Fruit fly (Drosophila melanogaster): ENCODE results near the gene brwl.

The brwl gene

DNA sequence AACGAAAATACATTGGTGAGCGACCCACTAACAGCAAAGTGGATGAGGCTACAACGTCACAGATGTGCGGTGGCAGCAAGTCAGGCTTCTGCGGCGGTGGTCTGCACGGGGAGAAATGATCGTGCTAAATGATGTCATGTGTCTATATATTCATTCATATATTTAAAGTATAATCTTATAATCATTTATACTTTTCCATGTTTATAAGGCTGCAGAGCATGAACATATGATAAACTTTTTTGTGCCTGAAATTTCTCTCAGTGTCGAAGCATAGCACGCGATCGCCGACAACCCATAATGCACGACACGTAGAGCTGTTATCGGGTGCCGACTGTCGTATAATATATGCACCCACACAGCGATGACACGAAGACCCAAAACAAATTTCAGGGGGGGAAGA is 29.7 kb downstream of the brwl start (continued):
- no peak for TF ChIP-seq CG6765 (GFP tag; optimal IDR thresholded peaks at IDR 0.05)
- peak; percentile 14 for TF ChIP-seq CG16863 (GFP tag; optimal IDR thresholded peaks at IDR 0.05)
- peak; percentile 2 for TF ChIP-seq ems (GFP tag; optimal IDR thresholded peaks at IDR 0.05)
- no peak for TF ChIP-seq Ets65A (GFP tag)
- TF ChIP-seq mld (GFP tag; IDR thresholded peaks at IDR 0.05; ENCODE audit: partially characterized antibody) = no peak
- peak; percentile 38; the same call in 1 of the 2 replicates for TF ChIP-seq ro (GFP tag; IDR thresholded peaks at IDR 0.05)
- peak; percentile 41 for TF ChIP-seq tap (tag; optimal IDR thresholded peaks at IDR 0.05)
- TF ChIP-seq Myb (GFP tag; optimal IDR thresholded peaks at IDR 0.05) = no peak
- no peak for TF ChIP-seq sqz (GFP tag; optimal IDR thresholded peaks at IDR 0.05)
- TF ChIP-seq CG8924 (tag; optimal IDR thresholded peaks at IDR 0.05) = peak; percentile 73
- TF ChIP-seq sug (tag; optimal IDR thresholded peaks at IDR 0.05) = no peak
- no peak for TF ChIP-seq CG11696 (GFP tag; IDR thresholded peaks at IDR 0.05)
- no peak for TF ChIP-seq abd-A (tag; optimal IDR thresholded peaks at IDR 0.05)
- peak; percentile 53 for TF ChIP-seq ATbp (GFP tag; optimal IDR thresholded peaks at IDR 0.05)
- TF ChIP-seq bab2 (GFP tag; optimal IDR thresholded peaks at IDR 0.05) = peak; percentile 17
- no peak for TF ChIP-seq CG4707 (GFP tag; optimal IDR thresholded peaks at IDR 0.05)
- TF ChIP-seq sc (optimal IDR thresholded peaks at IDR 0.05) = no peak
- TF ChIP-seq sc (GFP tag; optimal IDR thresholded peaks at IDR 0.05) = peak; percentile 53
- TF ChIP-seq CG33557 (GFP tag; optimal IDR thresholded peaks at IDR 0.05) = peak; percentile 73
- no peak for TF ChIP-seq CG12659 (GFP tag; optimal IDR thresholded peaks at IDR 0.05)
- TF ChIP-seq otp (GFP tag; IDR thresholded peaks at IDR 0.05) = peak; percentile 88
- no peak for TF ChIP-seq HLHmδ (GFP tag; optimal IDR thresholded peaks at IDR 0.05)
- peak; percentile 79; the same call in 1 of the 2 replicates for TF ChIP-seq CG8765 (GFP tag; IDR thresholded peaks at IDR 0.05)
- TF ChIP-seq CG12071 (GFP tag; optimal IDR thresholded peaks at IDR 0.05) = no peak
- peak; percentile 67 for TF ChIP-seq Blimp-1 (GFP tag; optimal IDR thresholded peaks at IDR 0.05)
- no peak for TF ChIP-seq CG17186 (GFP tag; optimal IDR thresholded peaks at IDR 0.05)
- TF ChIP-seq CG10267 (tag; optimal IDR thresholded peaks at IDR 0.05) = peak; percentile 77
- peak; percentile 58; the same call in 2 of the 3 replicates for TF ChIP-seq CG11695 (GFP tag; IDR thresholded peaks at IDR 0.05)
- peak; percentile 77 for TF ChIP-seq CG6689 (GFP tag; IDR thresholded peaks at IDR 0.05)
- TF ChIP-seq Xrp1 (GFP tag; IDR thresholded peaks at IDR 0.05) = peak; percentile 94
- TF ChIP-seq tll (GFP tag; optimal IDR thresholded peaks at IDR 0.05) = peak in 1 of 2 experiments; percentile 21
- TF ChIP-seq Eip74EF (GFP tag; optimal IDR thresholded peaks at IDR 0.05) = peak in 1 of 2 experiments; percentile 5
- TF ChIP-seq zfh1 (GFP tag; IDR thresholded peaks at IDR 0.05) = peak; percentile 95
- no peak for TF ChIP-seq CG9932 (GFP tag; IDR thresholded peaks at IDR 0.05)
- peak; percentile 63 for TF ChIP-seq CoRest (tag; optimal IDR thresholded peaks at IDR 0.05)
- no peak for TF ChIP-seq CG3281 (GFP tag; optimal IDR thresholded peaks at IDR 0.05)
- peak; percentile 12 for TF ChIP-seq oc (tag; optimal IDR thresholded peaks at IDR 0.05)
- peak; percentile 95 for TF ChIP-seq ara (GFP tag; IDR thresholded peaks at IDR 0.05)
- TF ChIP-seq jumu (GFP tag; optimal IDR thresholded peaks at IDR 0.05) = no peak
- no peak for TF ChIP-seq prd (optimal IDR thresholded peaks at IDR 0.05)
- TF ChIP-seq prd (GFP tag; IDR thresholded peaks at IDR 0.05) = peak; percentile 94
- TF ChIP-seq caup (GFP tag; optimal IDR thresholded peaks at IDR 0.05; ENCODE audit: severe bottlenecking) = no peak
- peak; percentile 48 for TF ChIP-seq CG1602 (GFP tag; optimal IDR thresholded peaks at IDR 0.05)
- no peak for TF ChIP-seq zfh2 (GFP tag; optimal IDR thresholded peaks at IDR 0.05)
- TF ChIP-seq sna (GFP tag; IDR thresholded peaks at IDR 0.05; ENCODE audit: partially characterized antibody) = no peak
- TF ChIP-seq NfI (GFP tag; optimal IDR thresholded peaks at IDR 0.05) = no peak
- TF ChIP-seq fd102C (GFP tag; optimal IDR thresholded peaks at IDR 0.05) = peak; percentile 75
- TF ChIP-seq ERR (GFP tag; optimal IDR thresholded peaks at IDR 0.05) = no peak
- peak; percentile 53 for TF ChIP-seq Deaf1 (tag; optimal IDR thresholded peaks at IDR 0.05)
- TF ChIP-seq CG10366 (GFP tag; IDR thresholded peaks at IDR 0.05) = peak; percentile 68
- no peak for TF ChIP-seq CG12744 (GFP tag; optimal IDR thresholded peaks at IDR 0.05)
